Worm (Caenorhabditis elegans) whole organism, L4 larva: Measurements from ENCODE around the gene srh-229.

Experiments used
- T26A8.4 ChIP-seq: fragments of 200-800 bp; sonication (Bioruptor generic); IDR thresholded peaks from 2 replicates; pipeline ENCODE4 v1.3.6; 2022; ENCODE audit warnings: missing genetic modification characterization, missing compliant biosample characterization
- ZK546.5 ChIP-seq, 2 experiments: sonication (generic microtip); optimal IDR thresholded peaks; 2 replicates each; lab custom pipeline; 2017; ENCODE audit warnings: missing biosample characterization in 2 of 2, missing genetic modification characterization in 2 of 2
- ama-1 ChIP-seq: fragments of 150-350 bp; optimal IDR thresholded peaks from 2 replicates; lab custom pipeline; 2014; ENCODE audit warnings: inconsistent platforms, mixed read lengths
- ceh-82 ChIP-seq: sonication (generic microtip); optimal IDR thresholded peaks from 2 replicates; lab custom pipeline; 2017; ENCODE audit warnings: missing biosample characterization, missing genetic modification characterization
- daf-8 ChIP-seq: fragments of 200-800 bp; sonication (Bioruptor generic); IDR thresholded peaks from 2 replicates; pipeline ENCODE4 v1.3.6; 2022; ENCODE audit warnings: missing genetic modification characterization, missing compliant biosample characterization
- hlh-11 ChIP-seq: fragments of 200-800 bp; sonication (Bioruptor generic); optimal IDR thresholded peaks from 2 replicates; lab custom pipeline; 2018; ENCODE audit warnings: mild to moderate bottlenecking, missing genetic modification characterization, missing compliant biosample characterization
- lin-15B ChIP-seq: fragments of 150-350 bp; sonication (generic microtip); optimal IDR thresholded peaks from 3 replicates; lab custom pipeline; 2014; ENCODE audit warnings: missing biosample characterization, missing genetic modification characterization
- lin-29 ChIP-seq: fragments of 200-800 bp; sonication (Bioruptor generic); IDR thresholded peaks from 2 replicates; pipeline ENCODE4 v1.3.6; 2022; ENCODE audit warnings: missing genetic modification reagents, missing genetic modification characterization, missing compliant biosample characterization
- nhr-76 ChIP-seq: fragments of 150-350 bp; optimal IDR thresholded peaks from 2 replicates; lab custom pipeline; 2014; ENCODE audit warnings: missing biosample characterization, missing genetic modification characterization
- nhr-77 ChIP-seq: fragments of 150-350 bp; optimal IDR thresholded peaks from 2 replicates; lab custom pipeline; 2014; ENCODE audit warnings: missing biosample characterization, missing genetic modification characterization
- php-3 ChIP-seq: fragments of 200-800 bp; sonication (Bioruptor generic); IDR thresholded peaks from 2 replicates; pipeline ENCODE4 v1.3.6; 2022; ENCODE audit warnings: missing genetic modification reagents, missing genetic modification characterization, missing compliant biosample characterization
- zfp-3 ChIP-seq: fragments of 200-800 bp; sonication (Bioruptor generic); conservative IDR thresholded peaks from 2 replicates; pipeline ENCODE4 v1.3.6; 2022; ENCODE audit warnings: missing genetic modification reagents, missing genetic modification characterization, missing compliant biosample characterization
- ztf-11 ChIP-seq: fragments of 150-350 bp; optimal IDR thresholded peaks from 2 replicates; lab custom pipeline; 2014; ENCODE audit warnings: missing biosample characterization, missing genetic modification characterization

DNA sequence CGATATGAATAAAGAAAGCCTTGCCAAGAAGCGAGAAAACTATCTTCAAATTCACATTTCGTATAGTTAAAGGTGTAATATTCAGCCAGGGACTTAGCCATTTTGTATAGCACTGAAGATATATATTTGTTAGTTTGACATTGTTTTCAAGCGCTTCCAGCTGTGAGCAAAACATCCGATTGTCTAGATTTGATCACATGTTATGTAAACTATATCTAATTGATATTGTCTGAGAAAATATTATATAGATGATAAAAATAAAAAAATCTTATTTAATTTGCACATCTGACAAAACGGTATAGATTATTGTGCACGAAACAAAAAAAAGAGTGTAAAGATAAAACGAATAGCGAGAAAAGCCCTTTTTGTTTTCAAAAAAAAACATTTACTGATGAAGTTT lies 39.5 kb downstream of the srh-229 start, which contains the start of gene srh-89:
- no peak for TF ChIP-seq ama-1 (lab: Kevin White, UChicago)
- TF ChIP-seq ztf-11 (tag; lab: Kevin White, UChicago) = no peak
- TF ChIP-seq ceh-82 (tag; lab: Kevin White, UChicago) = no peak
- TF ChIP-seq T26A8.4 (GFP tag; lab: Robert Waterston, UW) = no peak
- TF ChIP-seq ZK546.5 (tag; optimal IDR thresholded peaks at IDR 0.05; lab: Kevin White, UChicago) = no peak
- TF ChIP-seq nhr-77 (tag; lab: Kevin White, UChicago) = no peak
- no peak for TF ChIP-seq lin-15B (tag; lab: Kevin White, UChicago)
- TF ChIP-seq nhr-76 (tag; lab: Kevin White, UChicago) = no peak
- no peak for TF ChIP-seq zfp-3 (GFP tag; lab: Robert Waterston, UW)
- no peak for TF ChIP-seq lin-29 (GFP tag; lab: Robert Waterston, UW)
- TF ChIP-seq hlh-11 (tag; lab: Kevin White, UChicago) = no peak
- TF ChIP-seq php-3 = no peak
- no peak for TF ChIP-seq daf-8 (GFP tag; lab: Robert Waterston, UW)
